Fruit fly (Drosophila melanogaster) whole organism, prepupa: ENCODE results near the gene CG14969.
A peak's percentile ranks its signal among the peaks of the same experiment; 100 is the strongest.

Source experiments
- Blimp-1 ChIP-seq: fragments of 200-800 bp; sonication (Bioruptor generic); optimal IDR thresholded peaks from 3 replicates; lab custom pipeline; 2017; ENCODE audit warnings: missing biosample characterization, missing genetic modification characterization, mild to moderate bottlenecking, moderate library complexity, missing genetic modification reagents
- CG10631 ChIP-seq: fragments of 200-800 bp; sonication (Bioruptor generic); optimal IDR thresholded peaks from 2 replicates; lab custom pipeline; 2016; ENCODE audit warnings: missing biosample characterization, missing genetic modification characterization
- CG10669 ChIP-seq: fragments of 200-800 bp; sonication (Bioruptor generic); optimal IDR thresholded peaks from 3 replicates; lab custom pipeline; 2018; ENCODE audit warnings: missing biosample characterization, mild to moderate bottlenecking, missing genetic modification characterization, moderate library complexity
- CG11762 ChIP-seq: fragments of 200-800 bp; sonication (Bioruptor generic); optimal IDR thresholded peaks from 3 replicates; lab custom pipeline; 2016; ENCODE audit warnings: missing biosample characterization, missing genetic modification characterization; ENCODE audit not compliant: insufficient read depth
- CG11902 ChIP-seq: fragments of 200-800 bp; sonication (Bioruptor generic); optimal IDR thresholded peaks from 3 replicates; lab custom pipeline; 2016; ENCODE audit warnings: missing biosample characterization, missing genetic modification characterization
- CG15336 ChIP-seq: fragments of 200-800 bp; sonication (Bioruptor generic); IDR thresholded peaks from 2 replicates; pipeline ENCODE4 v1.3.6; 2022; ENCODE audit warnings: missing biosample characterization, missing genetic modification characterization
- CG1621 ChIP-seq: fragments of 200-800 bp; sonication (Bioruptor generic); optimal IDR thresholded peaks from 3 replicates; lab custom pipeline; 2018; ENCODE audit warnings: missing biosample characterization, mild to moderate bottlenecking, missing genetic modification characterization
- CG16779 ChIP-seq: fragments of 200-800 bp; sonication (Bioruptor generic); optimal IDR thresholded peaks from 3 replicates; lab custom pipeline; 2017; ENCODE audit warnings: missing biosample characterization, mild to moderate bottlenecking, missing genetic modification characterization
- CG3032 ChIP-seq: fragments of 200-800 bp; optimal IDR thresholded peaks from 2 replicates; lab custom pipeline; 2019; ENCODE audit warnings: missing biosample characterization, mild to moderate bottlenecking, missing genetic modification characterization, moderate library complexity
- CG31627 ChIP-seq: fragments of 200-800 bp; sonication (Bioruptor generic); optimal IDR thresholded peaks from 3 replicates; lab custom pipeline; 2016; ENCODE audit warnings: missing biosample characterization, missing genetic modification characterization
- CG32006 ChIP-seq: fragments of 200-800 bp; sonication (Bioruptor generic); optimal IDR thresholded peaks from 3 replicates; lab custom pipeline; 2017; ENCODE audit warnings: missing biosample characterization, mild to moderate bottlenecking, missing genetic modification characterization
- CG34406 ChIP-seq: fragments of 200-800 bp; sonication (Bioruptor generic); optimal IDR thresholded peaks from 3 replicates; lab custom pipeline; 2016; ENCODE audit warnings: missing biosample characterization, missing genetic modification characterization
- CG3919 ChIP-seq: fragments of 200-800 bp; sonication (Bioruptor generic); optimal IDR thresholded peaks from 3 replicates; lab custom pipeline; 2016; ENCODE audit warnings: missing biosample characterization, missing genetic modification characterization
- CG4318 ChIP-seq: fragments of 200-800 bp; sonication (Bioruptor generic); optimal IDR thresholded peaks from 3 replicates; lab custom pipeline; 2017; ENCODE audit warnings: missing biosample characterization, mild to moderate bottlenecking, missing genetic modification characterization
- CG6163 ChIP-seq: fragments of 200-800 bp; sonication (Bioruptor generic); IDR thresholded peaks from 3 replicates; pipeline ENCODE4 v1.3.6; 2022; ENCODE audit warnings: missing biosample characterization, missing genetic modification characterization
- CG6792 ChIP-seq: fragments of 200-800 bp; sonication (Bioruptor generic); optimal IDR thresholded peaks from 3 replicates; lab custom pipeline; 2016; ENCODE audit warnings: missing biosample characterization, missing genetic modification characterization
- CG6808 ChIP-seq: fragments of 200-800 bp; sonication (Bioruptor generic); optimal IDR thresholded peaks from 3 replicates; lab custom pipeline; 2017; ENCODE audit warnings: missing biosample characterization, missing genetic modification characterization, mild to moderate bottlenecking, moderate library complexity, missing genetic modification reagents
- CG6854 ChIP-seq: fragments of 200-800 bp; sonication (Bioruptor generic); optimal IDR thresholded peaks from 2 replicates; lab custom pipeline; 2017; ENCODE audit warnings: missing biosample characterization, mild to moderate bottlenecking, missing genetic modification characterization
- CG7368 ChIP-seq: fragments of 200-800 bp; sonication (Bioruptor generic); optimal IDR thresholded peaks from 3 replicates; lab custom pipeline; 2016; ENCODE audit warnings: missing biosample characterization, missing genetic modification characterization
- CG8119 ChIP-seq: fragments of 200-800 bp; sonication (Bioruptor generic); IDR thresholded peaks from 3 replicates; pipeline ENCODE4 v1.3.6; 2022; ENCODE audit warnings: missing biosample characterization, missing genetic modification characterization
- CG8632 ChIP-seq: fragments of 200-800 bp; sonication (Bioruptor generic); optimal IDR thresholded peaks from 3 replicates; lab custom pipeline; 2016; ENCODE audit warnings: missing biosample characterization, missing genetic modification characterization
- CG9139 ChIP-seq: fragments of 200-800 bp; sonication (Bioruptor generic); optimal IDR thresholded peaks from 3 replicates; lab custom pipeline; 2017; ENCODE audit warnings: missing biosample characterization, mild to moderate bottlenecking, missing genetic modification characterization
- Eip75B ChIP-seq: fragments of 200-800 bp; sonication (Bioruptor generic); optimal IDR thresholded peaks from 3 replicates; lab custom pipeline; 2016; ENCODE audit warnings: missing biosample characterization, missing genetic modification characterization
- Eip78C ChIP-seq: fragments of 200-800 bp; sonication (Bioruptor generic); peaks from one replicate; lab custom pipeline; 2016; ENCODE audit warnings: missing biosample characterization, missing genetic modification characterization
- Eip93F ChIP-seq: fragments of 200-800 bp; sonication (Bioruptor generic); optimal IDR thresholded peaks from 2 replicates; lab custom pipeline; 2016; ENCODE audit warnings: missing biosample characterization, mild to moderate bottlenecking, missing genetic modification characterization
- Ets96B ChIP-seq: fragments of 200-800 bp; optimal IDR thresholded peaks from 2 replicates; lab custom pipeline; 2019; ENCODE audit warnings: missing biosample characterization, mild to moderate bottlenecking, missing genetic modification characterization, moderate library complexity
- Gug ChIP-seq: fragments of 200-800 bp; sonication (Bioruptor generic); IDR thresholded peaks from 2 replicates; pipeline ENCODE4 v1.3.6; 2022; ENCODE audit warnings: missing biosample characterization, missing genetic modification characterization
- Hr39 ChIP-seq: fragments of 200-800 bp; sonication (Bioruptor generic); optimal IDR thresholded peaks from 2 replicates; lab custom pipeline; 2016; ENCODE audit warnings: missing biosample characterization, missing genetic modification characterization
- Lpt ChIP-seq: fragments of 200-800 bp; sonication (Bioruptor generic); optimal IDR thresholded peaks from 3 replicates; lab custom pipeline; 2016; ENCODE audit warnings: missing biosample characterization, missing genetic modification characterization
- Met ChIP-seq: fragments of 200-800 bp; sonication (Bioruptor generic); optimal IDR thresholded peaks from 3 replicates; lab custom pipeline; 2016; ENCODE audit warnings: missing biosample characterization, missing genetic modification characterization
- OdsH ChIP-seq: fragments of 200-800 bp; sonication (Bioruptor generic); optimal IDR thresholded peaks from 3 replicates; lab custom pipeline; 2016; ENCODE audit warnings: missing biosample characterization, missing genetic modification characterization
- Smox ChIP-seq: fragments of 200-800 bp; sonication (Bioruptor generic); optimal IDR thresholded peaks from 3 replicates; lab custom pipeline; 2016; ENCODE audit warnings: missing biosample characterization, missing genetic modification characterization
- Sox14 ChIP-seq: fragments of 200-800 bp; sonication (Bioruptor generic); optimal IDR thresholded peaks from 3 replicates; lab custom pipeline; 2016; ENCODE audit warnings: missing biosample characterization, missing genetic modification characterization
- achi ChIP-seq: fragments of 200-800 bp; sonication (Bioruptor generic); optimal IDR thresholded peaks from 3 replicates; lab custom pipeline; 2016; ENCODE audit warnings: missing biosample characterization, missing genetic modification characterization
- acj6 ChIP-seq: fragments of 200-800 bp; sonication (Bioruptor generic); optimal IDR thresholded peaks from 3 replicates; lab custom pipeline; 2016; ENCODE audit warnings: missing biosample characterization, missing genetic modification characterization
- cyc ChIP-seq: fragments of 200-800 bp; sonication (Bioruptor generic); optimal IDR thresholded peaks from 3 replicates; lab custom pipeline; 2016; ENCODE audit warnings: missing biosample characterization, missing genetic modification characterization
- dac ChIP-seq: fragments of 200-800 bp; sonication (Bioruptor generic); optimal IDR thresholded peaks from 2 replicates; lab custom pipeline; 2017; ENCODE audit warnings: missing biosample characterization, mild to moderate bottlenecking, missing genetic modification characterization
- dsx ChIP-seq: fragments of 200-800 bp; optimal IDR thresholded peaks from 3 replicates; lab custom pipeline; 2019; ENCODE audit warnings: missing biosample characterization, mild to moderate bottlenecking, missing genetic modification characterization, moderate library complexity; ENCODE audit not compliant: poor library complexity, severe bottlenecking
- eg ChIP-seq: fragments of 200-800 bp; sonication (Bioruptor generic); IDR thresholded peaks from 3 replicates; pipeline ENCODE4 v1.3.6; 2022; ENCODE audit warnings: missing biosample characterization, missing genetic modification characterization
- fd59A ChIP-seq: fragments of 200-800 bp; sonication (Bioruptor generic); optimal IDR thresholded peaks from 2 replicates; lab custom pipeline; 2017; ENCODE audit warnings: missing biosample characterization, mild to moderate bottlenecking, missing genetic modification characterization, missing genetic modification reagents
- fkh ChIP-seq: fragments of 200-800 bp; sonication (Bioruptor generic); optimal IDR thresholded peaks from 3 replicates; lab custom pipeline; 2017; ENCODE audit warnings: missing biosample characterization, mild to moderate bottlenecking, missing genetic modification characterization, moderate library complexity
- lz ChIP-seq: fragments of 200-800 bp; sonication (Bioruptor generic); optimal IDR thresholded peaks from 3 replicates; lab custom pipeline; 2016; ENCODE audit warnings: missing biosample characterization, missing genetic modification characterization
- net ChIP-seq: fragments of 200-800 bp; sonication (Bioruptor generic); optimal IDR thresholded peaks from 3 replicates; lab custom pipeline; 2016; ENCODE audit warnings: missing biosample characterization, missing genetic modification characterization
- pdm3 ChIP-seq: fragments of 200-800 bp; sonication (Bioruptor generic); optimal IDR thresholded peaks from 3 replicates; lab custom pipeline; 2016; ENCODE audit warnings: missing biosample characterization, missing genetic modification characterization
- salr ChIP-seq, 2 experiments: fragments of 200-800 bp; sonication (Bioruptor generic); optimal IDR thresholded peaks; 3 replicates each; lab custom pipeline; 2016 to 2018; ENCODE audit warnings: missing biosample characterization in 2 of 2, missing genetic modification characterization in 2 of 2, mild to moderate bottlenecking in 1 of 2
- spab ChIP-seq: fragments of 200-800 bp; sonication (Bioruptor generic); optimal IDR thresholded peaks from 2 replicates; lab custom pipeline; 2017; ENCODE audit warnings: missing biosample characterization, mild to moderate bottlenecking, missing genetic modification characterization, missing genetic modification reagents
- svp ChIP-seq: fragments of 200-800 bp; sonication (Bioruptor generic); peaks from one replicate; lab custom pipeline; 2016; ENCODE audit warnings: missing biosample characterization, missing genetic modification characterization
- topi ChIP-seq: fragments of 200-800 bp; sonication (Bioruptor generic); optimal IDR thresholded peaks from 3 replicates; lab custom pipeline; 2016; ENCODE audit warnings: missing biosample characterization, missing genetic modification characterization

The CG14969 gene

dm6 chr3L:3301171-3301738 is 33.5 kb downstream of the CG14969 start (continued):
- TF ChIP-seq CG6808 (GFP tag; lab: Kevin White, UChicago) = no peak
- TF ChIP-seq dac = peak; percentile 12
- TF ChIP-seq Eip78C (GFP tag; lab: Kevin White, UChicago) = peak; percentile 61
- TF ChIP-seq svp = peak; percentile 62
- TF ChIP-seq CG34406 (GFP tag; lab: Kevin White, UChicago) = no peak
- peak; percentile 74 for TF ChIP-seq CG32006 (GFP tag; lab: Kevin White, UChicago)
- peak; percentile 92 for TF ChIP-seq fkh (GFP tag; lab: Kevin White, UChicago)
- peak; percentile 59; the same call in 2 of the 3 replicates for TF ChIP-seq CG6163 (GFP tag; lab: Robert Waterston, UW)
- peak; percentile 80 for TF ChIP-seq CG8119 (GFP tag; lab: Robert Waterston, UW)
- peak; percentile 53 for TF ChIP-seq CG4318
- no peak for TF ChIP-seq CG11902 (GFP tag; lab: Kevin White, UChicago)

- TF ChIP-seq CG31627 (GFP tag; lab: Kevin White, UChicago) (peak; percentile 59), CG8119 (GFP tag; lab: Robert Waterston, UW) (peak; percentile 72), CG7368 (peak; percentile 42), CG9139 (GFP tag; lab: Kevin White, UChicago) (no peak), Eip93F (GFP tag; lab: Kevin White, UChicago) (no peak), CG11762 (peak; percentile 14), Gug (no peak), svp (peak; percentile 84), Met (GFP tag; lab: Kevin White, UChicago) (peak; percentile 62), CG8632 (GFP tag; lab: Kevin White, UChicago) (no peak), spab (GFP tag; lab: Kevin White, UChicago) (no peak), fd59A (GFP tag; lab: Kevin White, UChicago) (no peak), eg (peak; percentile 79), CG4318 (no peak), Hr39 (GFP tag; lab: Kevin White, UChicago) (peak; percentile 59), CG34406 (GFP tag; lab: Kevin White, UChicago) (peak; percentile 47), topi (GFP tag; lab: Kevin White, UChicago) (peak; percentile 77), CG16779 (no peak), CG10631 (GFP tag; lab: Kevin White, UChicago) (peak; percentile 33), pdm3 (GFP tag; lab: Kevin White, UChicago) (peak; percentile 33), CG3032 (no peak), CG15336 (GFP tag; lab: Robert Waterston, UW) (peak; percentile 66), Lpt (GFP tag; lab: Kevin White, UChicago) (no peak), CG6808 (GFP tag; lab: Kevin White, UChicago) (no peak), net (peak; percentile 34), CG10669 (GFP tag; lab: Kevin White, UChicago) (no peak), CG6854 (GFP tag; lab: Kevin White, UChicago) (no peak), lz (GFP tag; lab: Kevin White, UChicago) (peak; percentile 67), Blimp-1 (GFP tag; lab: Kevin White, UChicago) (peak; percentile 12), OdsH (GFP tag; lab: Kevin White, UChicago) (peak; percentile 39), Ets96B (tag; lab: Kevin White, UChicago) (peak; percentile 28), achi (GFP tag; lab: Kevin White, UChicago) (peak; percentile 37), CG6792 (GFP tag; lab: Kevin White, UChicago) (peak; percentile 57), dac (no peak), Eip75B (GFP tag; lab: Kevin White, UChicago) (no peak), Sox14 (GFP tag; lab: Kevin White, UChicago) (peak; percentile 13), CG6163 (GFP tag; lab: Robert Waterston, UW) (no peak), CG1621 (tag; lab: Kevin White, UChicago) (no peak), acj6 (GFP tag; lab: Kevin White, UChicago) (peak; percentile 13), Eip78C (GFP tag; lab: Kevin White, UChicago) (peak; percentile 69), dsx (no peak), CG3919 (GFP tag; lab: Kevin White, UChicago) (peak; percentile 64), CG11902 (GFP tag; lab: Kevin White, UChicago) (peak; percentile 43), Smox (GFP tag; lab: Kevin White, UChicago) (peak; percentile 50), salr (GFP tag; optimal IDR thresholded peaks at IDR 0.05; lab: Kevin White, UChicago) (no peak), cyc (GFP tag; lab: Kevin White, UChicago) (peak; percentile 78)
These were observed 34.4 kb downstream of the CG14969 start for dm6 chr3L:3300345-3300744.
